Fruit fly (Drosophila melanogaster): ENCODE data around the gene shd.
A peak's percentile ranks its signal among the peaks of the same experiment; 100 is the strongest.

DNA sequence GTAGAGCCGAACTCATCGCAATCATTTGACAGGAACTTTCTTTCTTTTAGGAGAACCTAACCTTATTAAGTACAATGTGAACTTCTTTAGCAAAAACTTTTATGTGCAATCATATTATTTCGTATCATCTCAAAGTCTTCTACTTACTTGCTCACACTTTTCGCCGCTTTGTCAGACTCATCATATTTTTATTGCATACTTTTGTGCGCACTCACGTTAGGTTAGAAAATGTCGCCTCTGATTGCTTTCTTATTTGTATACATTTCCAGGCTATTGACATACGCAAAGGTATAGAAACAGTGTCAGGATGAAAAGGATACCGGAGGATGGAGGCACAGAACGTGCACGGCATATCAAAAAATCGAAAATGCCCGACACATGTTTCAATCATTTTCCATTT is 11.1 kb upstream of the shd start:
- TF ChIP-seq CG8478 (optimal IDR thresholded peaks at IDR 0.05), result no peak
- TF ChIP-seq CTCF (optimal IDR thresholded peaks at IDR 0.05), result peak; percentile 69 to 72

Data from S2 (cell line).